Fruit fly (Drosophila melanogaster) whole organism, wandering third instar larva: Measurements from ENCODE around the gene Cmpk.
A peak's percentile ranks its signal among the peaks of the same experiment; 100 is the strongest.

Source experiments
- Abd-B ChIP-seq: fragments of >200 bp; optimal IDR thresholded peaks from 2 replicates; lab custom pipeline; 2017; ENCODE audit warnings: missing biosample characterization, missing genetic modification characterization
- CG32264 ChIP-seq: fragments of 200-800 bp; sonication (Bioruptor generic); optimal IDR thresholded peaks from 2 replicates; lab custom pipeline; 2016; ENCODE audit warnings: missing biosample characterization, missing genetic modification characterization
- CG9705 ChIP-seq: fragments of 200-800 bp; sonication (Bioruptor generic); optimal IDR thresholded peaks from 2 replicates; lab custom pipeline; 2018; ENCODE audit warnings: missing biosample characterization, mild to moderate bottlenecking, missing genetic modification characterization
- CrebA ChIP-seq: fragments of 200-800 bp; sonication (Bioruptor generic); optimal IDR thresholded peaks from 2 replicates; lab custom pipeline; 2016; ENCODE audit warnings: missing biosample characterization, mild to moderate bottlenecking, missing genetic modification characterization, borderline replicate concordance
- Dfd ChIP-seq: fragments of >200 bp; optimal IDR thresholded peaks from 2 replicates; lab custom pipeline; 2017; ENCODE audit warnings: missing biosample characterization, missing genetic modification characterization
- Dif ChIP-seq: fragments of 200-275, 200-300 bp; sonication (Bioruptor generic); optimal IDR thresholded peaks from 2 replicates; lab custom pipeline; 2018; ENCODE audit warnings: missing biosample characterization, missing genetic modification characterization; ENCODE audit not compliant: partially characterized antibody
- GATAd ChIP-seq: sonication (Bioruptor generic); optimal IDR thresholded peaks from 2 replicates; lab custom pipeline; 2016; ENCODE audit warnings: missing biosample characterization, missing genetic modification characterization
- HLH106 ChIP-seq: fragments of 200-800 bp; optimal IDR thresholded peaks from 3 replicates; lab custom pipeline; 2019; ENCODE audit warnings: missing biosample characterization, mild to moderate bottlenecking, missing genetic modification characterization, moderate library complexity
- Hnf4 ChIP-seq: fragments of 200-800 bp; sonication (Bioruptor generic); optimal IDR thresholded peaks from 2 replicates; lab custom pipeline; 2016; ENCODE audit warnings: missing biosample characterization, mild to moderate bottlenecking, missing genetic modification characterization
- Hr78 ChIP-seq: fragments of >200 bp; optimal IDR thresholded peaks from 2 replicates; lab custom pipeline; 2017; ENCODE audit warnings: missing biosample characterization, missing genetic modification characterization
- Hr83 ChIP-seq: fragments of 200-300 bp; sonication (Bioruptor generic); optimal IDR thresholded peaks from 2 replicates; lab custom pipeline; 2016; ENCODE audit warnings: missing biosample characterization, mild to moderate bottlenecking, missing genetic modification characterization, moderate library complexity; ENCODE audit not compliant: poor library complexity, severe bottlenecking
- Jra ChIP-seq: sonication (Bioruptor generic); optimal IDR thresholded peaks from 2 replicates; lab custom pipeline; 2016; ENCODE audit warnings: missing biosample characterization, missing genetic modification characterization
- Mio ChIP-seq: sonication (Bioruptor generic); optimal IDR thresholded peaks from 2 replicates; lab custom pipeline; 2016; ENCODE audit warnings: missing biosample characterization, missing genetic modification characterization
- Myc ChIP-seq: fragments of >200 bp; optimal IDR thresholded peaks from 2 replicates; lab custom pipeline; 2017
- N ChIP-seq: fragments of >200 bp; optimal IDR thresholded peaks from 2 replicates; lab custom pipeline; 2018; ENCODE audit warnings: missing biosample characterization, missing external identifiers, missing genetic modification characterization
- OdsH ChIP-seq: fragments of 200-800 bp; sonication (Bioruptor generic); optimal IDR thresholded peaks from 2 replicates; lab custom pipeline; 2016; ENCODE audit warnings: missing biosample characterization, mild to moderate bottlenecking, missing genetic modification characterization
- Rel ChIP-seq, 2 experiments: fragments of 200-800 bp; sonication (Bioruptor generic) in 1 of 2; optimal IDR thresholded peaks; 2 replicates in 1 of 2; 3 replicates in 1 of 2; lab custom pipeline; 2016 to 2019; ENCODE audit warnings: mild to moderate bottlenecking in 2 of 2, missing biosample characterization in 2 of 2, missing genetic modification characterization in 2 of 2, moderate library complexity in 1 of 2
- Sp1 ChIP-seq: fragments of 200-800 bp; sonication (Bioruptor generic); optimal IDR thresholded peaks from 3 replicates; lab custom pipeline; 2019; ENCODE audit warnings: missing biosample characterization, mild to moderate bottlenecking, missing genetic modification characterization, moderate library complexity
- Vsx2 ChIP-seq: fragments of 200-300, 225-300 bp; sonication (Bioruptor generic); optimal IDR thresholded peaks from 2 replicates; lab custom pipeline; 2018; ENCODE audit warnings: missing biosample characterization, missing genetic modification characterization; ENCODE audit not compliant: partially characterized antibody
- br ChIP-seq: fragments of 200-800 bp; sonication (Bioruptor generic); optimal IDR thresholded peaks from 2 replicates; lab custom pipeline; 2016; ENCODE audit warnings: missing biosample characterization, missing genetic modification characterization
- brk ChIP-seq: fragments of 200-800 bp; sonication (Bioruptor generic); optimal IDR thresholded peaks from 2 replicates; lab custom pipeline; 2016; ENCODE audit warnings: missing biosample characterization, mild to moderate bottlenecking, missing genetic modification characterization
- dl ChIP-seq, 2 experiments: fragments of 175-275, 200-275 bp in 1 of 2; fragments of 200-275 bp in 1 of 2; sonication (Bioruptor generic); optimal IDR thresholded peaks; lab custom pipeline; 2018; ENCODE audit warnings: mild to moderate bottlenecking in 2 of 2, missing biosample characterization in 2 of 2, missing genetic modification characterization in 2 of 2, moderate library complexity in 2 of 2; ENCODE audit not compliant: partially characterized antibody in 2 of 2, insufficient read depth in 1 of 2
- dsf ChIP-seq: sonication (Bioruptor generic); optimal IDR thresholded peaks from 2 replicates; lab custom pipeline; 2016; ENCODE audit warnings: missing biosample characterization, missing genetic modification characterization, borderline replicate concordance
- ey ChIP-seq: fragments of 200-800 bp; sonication (Bioruptor generic); optimal IDR thresholded peaks from 2 replicates; lab custom pipeline; 2016; ENCODE audit warnings: missing biosample characterization, missing genetic modification characterization
- foxo ChIP-seq, 2 experiments: fragments of 200-800 bp; sonication (Bioruptor generic); optimal IDR thresholded peaks; 2 replicates in 1 of 2; 3 replicates in 1 of 2; lab custom pipeline; 2016 to 2017; ENCODE audit warnings: missing biosample characterization in 2 of 2, missing genetic modification characterization in 2 of 2
- fru ChIP-seq: fragments of 200-800 bp; sonication (Bioruptor generic); optimal IDR thresholded peaks from 3 replicates; lab custom pipeline; 2016; ENCODE audit warnings: missing biosample characterization, mild to moderate bottlenecking, missing genetic modification characterization
- h ChIP-seq: fragments of 200-800 bp; sonication (Bioruptor generic); optimal IDR thresholded peaks from 3 replicates; lab custom pipeline; 2016; ENCODE audit warnings: missing biosample characterization, mild to moderate bottlenecking, missing genetic modification characterization
- jim ChIP-seq: fragments of 175-275, 200-325 bp; sonication (Bioruptor generic); optimal IDR thresholded peaks from 2 replicates; lab custom pipeline; 2016; ENCODE audit warnings: missing biosample characterization, mild to moderate bottlenecking, missing genetic modification characterization
- lola ChIP-seq: fragments of >200 bp; optimal IDR thresholded peaks from 2 replicates; lab custom pipeline; 2017; ENCODE audit warnings: missing biosample characterization, missing genetic modification characterization
- pan ChIP-seq: fragments of >200 bp; optimal IDR thresholded peaks from 2 replicates; lab custom pipeline; 2017
- psq ChIP-seq: fragments of 200-800 bp; sonication (Bioruptor generic); optimal IDR thresholded peaks from 3 replicates; lab custom pipeline; 2017; ENCODE audit warnings: missing biosample characterization, mild to moderate bottlenecking, missing genetic modification characterization, moderate library complexity
- rgr ChIP-seq: fragments of 200-800 bp; sonication (Bioruptor generic); optimal IDR thresholded peaks from 3 replicates; lab custom pipeline; 2016; ENCODE audit warnings: missing biosample characterization, mild to moderate bottlenecking, missing genetic modification characterization
- sage ChIP-seq: fragments of 200-800 bp; sonication (Bioruptor generic); optimal IDR thresholded peaks from 2 replicates; lab custom pipeline; 2016; ENCODE audit warnings: missing biosample characterization, mild to moderate bottlenecking, missing genetic modification characterization
- sv ChIP-seq: fragments of 200-800 bp; sonication (Bioruptor generic); optimal IDR thresholded peaks from 3 replicates; lab custom pipeline; 2016; ENCODE audit warnings: missing biosample characterization, missing genetic modification characterization
- tai ChIP-seq: sonication (Bioruptor generic); optimal IDR thresholded peaks from 2 replicates; lab custom pipeline; 2016; ENCODE audit warnings: missing biosample characterization, missing genetic modification characterization
- usp ChIP-seq: fragments of >200 bp; optimal IDR thresholded peaks from 2 replicates; lab custom pipeline; 2017; ENCODE audit warnings: missing biosample characterization, missing genetic modification characterization

The Cmpk gene

DNA sequence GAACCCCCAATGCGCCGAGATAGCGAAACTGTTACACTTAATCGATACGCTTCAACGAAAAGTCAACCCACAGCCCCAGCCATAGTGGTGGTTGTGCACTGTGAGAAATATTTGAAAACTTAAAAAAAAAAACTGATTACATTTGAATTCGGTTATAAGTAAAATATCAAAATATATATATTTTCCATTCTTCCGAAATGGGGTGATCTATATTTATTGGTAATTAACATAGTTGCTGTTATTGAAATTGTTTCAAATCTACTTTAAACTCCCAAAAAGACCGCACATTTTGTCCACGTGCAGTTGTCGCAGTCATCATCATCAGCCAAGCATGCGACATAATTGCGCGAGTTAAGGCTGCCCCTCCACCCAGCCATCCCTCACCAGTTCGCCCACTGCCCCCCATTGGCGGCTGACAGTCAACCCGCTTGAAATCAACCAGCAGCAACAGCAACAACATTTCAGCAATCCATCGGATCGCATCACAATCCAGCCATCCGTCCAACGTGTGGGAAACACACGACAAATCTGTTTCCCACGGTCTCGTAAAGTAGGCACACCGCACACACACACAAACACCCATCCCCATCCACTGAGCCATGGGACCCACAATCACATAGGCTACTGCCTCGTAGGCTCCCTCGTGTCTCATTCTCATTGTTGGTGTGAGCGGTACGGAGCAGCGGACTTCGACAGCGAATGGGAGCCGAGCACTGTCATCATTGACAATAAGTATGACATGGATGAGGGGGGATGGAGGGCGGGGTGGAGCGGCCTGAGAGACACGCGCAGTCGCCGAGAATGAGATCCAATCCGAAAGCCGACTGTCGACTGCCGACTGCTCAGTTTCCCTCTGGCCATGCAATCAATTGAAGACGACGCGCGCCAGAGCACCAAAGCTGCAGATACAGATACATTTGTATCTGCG lies 34.7 kb downstream of the Cmpk start:
- TF ChIP-seq dsf (GFP tag; lab: Kevin White, UChicago) (no peak), sage (GFP tag; lab: Kevin White, UChicago) (peak; percentile 0), foxo (GFP tag; optimal IDR thresholded peaks at IDR 0.05; lab: Kevin White, UChicago) (peak in 1 of 2 experiments; percentile 66), OdsH (peak; percentile 67), Hnf4 (GFP tag; lab: Kevin White, UChicago) (peak; percentile 6), HLH106 (peak; percentile 31), h (peak; percentile 51), fru (GFP tag; lab: Kevin White, UChicago) (peak; percentile 48), rgr (GFP tag; lab: Kevin White, UChicago) (peak; percentile 71), Sp1 (GFP tag; lab: Kevin White, UChicago) (peak; percentile 42), ey (GFP tag; lab: Kevin White, UChicago) (peak; percentile 55), sv (GFP tag; lab: Kevin White, UChicago) (peak; percentile 54), usp (GFP tag; lab: Kevin White, UChicago) (no peak), jim (no peak), Jra (peak; percentile 32), psq (GFP tag; lab: Kevin White, UChicago) (peak; percentile 48), tai (no peak), br (GFP tag; lab: Kevin White, UChicago) (no peak), dl (GFP tag; optimal IDR thresholded peaks at IDR 0.05; lab: Kevin White, UChicago; ENCODE audit: insufficient read depth in 1 of 2, partially characterized antibody in 2 of 2) (peak; percentile 9 to 76), Hr83 (peak; percentile 62), Dif (GFP tag; lab: Kevin White, UChicago) (peak; percentile 75), Myc (lab: Kevin White, UChicago) (no peak), Rel (GFP tag; optimal IDR thresholded peaks at IDR 0.05; lab: Kevin White, UChicago) (peak; percentile 2), Rel (tag; optimal IDR thresholded peaks at IDR 0.05; lab: Kevin White, UChicago) (no peak)

DNA sequence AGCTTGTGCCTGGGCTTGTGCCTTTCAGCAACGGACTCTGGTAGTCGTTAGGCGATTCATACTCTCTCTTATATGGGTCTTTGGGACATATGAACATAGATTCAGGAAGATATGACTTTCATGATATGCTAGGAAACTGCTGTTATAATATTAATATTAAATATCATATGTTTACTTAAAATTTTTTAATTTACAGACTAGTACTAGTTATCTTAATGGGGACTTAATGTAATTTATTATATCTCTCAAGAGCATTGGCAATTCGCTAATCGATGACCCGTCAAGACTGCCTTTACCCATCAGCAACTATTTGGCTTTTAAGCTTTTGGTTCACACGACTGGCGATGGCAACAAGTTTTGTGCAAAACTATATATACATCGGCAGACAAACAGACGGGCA lies 36.0 kb downstream of the Cmpk start:
- peak in 1 of 2 experiments; percentile 5 for TF ChIP-seq foxo (GFP tag; optimal IDR thresholded peaks at IDR 0.05; lab: Kevin White, UChicago)
- TF ChIP-seq Sp1 (GFP tag; lab: Kevin White, UChicago): no peak

- peak; percentile 96 for TF ChIP-seq Hr83
- peak; percentile 83 for TF ChIP-seq Dfd
- peak; percentile 84 for TF ChIP-seq h
- no peak for TF ChIP-seq Hr78 (GFP tag; lab: Kevin White, UChicago)
- TF ChIP-seq tai: peak; percentile 76
- no peak for TF ChIP-seq Mio (GFP tag; lab: Kevin White, UChicago)
- TF ChIP-seq rgr (GFP tag; lab: Kevin White, UChicago): peak; percentile 87
- TF ChIP-seq Dif (GFP tag; lab: Kevin White, UChicago): peak; percentile 2
- TF ChIP-seq lola (GFP tag; lab: Kevin White, UChicago): no peak
- peak in 1 of 2 experiments; percentile 93 for TF ChIP-seq foxo (GFP tag; optimal IDR thresholded peaks at IDR 0.05; lab: Kevin White, UChicago)
- TF ChIP-seq br (GFP tag; lab: Kevin White, UChicago): peak; percentile 74
- TF ChIP-seq CG32264 (GFP tag; lab: Kevin White, UChicago): no peak
- no peak for TF ChIP-seq usp (GFP tag; lab: Kevin White, UChicago)
- peak; percentile 17 for TF ChIP-seq Vsx2
- peak; percentile 49 for TF ChIP-seq jim
- TF ChIP-seq OdsH: peak; percentile 93
- peak; percentile 90 for TF ChIP-seq fru (GFP tag; lab: Kevin White, UChicago)
- peak; percentile 41 for TF ChIP-seq sv (GFP tag; lab: Kevin White, UChicago)
- TF ChIP-seq ey (GFP tag; lab: Kevin White, UChicago): peak; percentile 63
- TF ChIP-seq HLH106: peak; percentile 94
- no peak for TF ChIP-seq dl (GFP tag; optimal IDR thresholded peaks at IDR 0.05; lab: Kevin White, UChicago; ENCODE audit: insufficient read depth in 1 of 2, partially characterized antibody in 2 of 2)
- TF ChIP-seq CrebA: no peak
- peak; percentile 98 for TF ChIP-seq Sp1 (GFP tag; lab: Kevin White, UChicago)
- TF ChIP-seq brk: peak; percentile 79
- TF ChIP-seq N: no peak
- peak; percentile 90 for TF ChIP-seq CG9705 (GFP tag; lab: Kevin White, UChicago)
- TF ChIP-seq Rel (GFP tag; optimal IDR thresholded peaks at IDR 0.05; lab: Kevin White, UChicago): peak; percentile 75
- peak; percentile 53 for TF ChIP-seq Rel (tag; optimal IDR thresholded peaks at IDR 0.05; lab: Kevin White, UChicago)
- TF ChIP-seq GATAd (GFP tag; lab: Kevin White, UChicago): no peak
- TF ChIP-seq dsf (GFP tag; lab: Kevin White, UChicago): peak; percentile 52
- TF ChIP-seq Abd-B (GFP tag; lab: Kevin White, UChicago): no peak
- TF ChIP-seq pan: no peak
- peak; percentile 36 for TF ChIP-seq sage (GFP tag; lab: Kevin White, UChicago)
- TF ChIP-seq Hnf4 (GFP tag; lab: Kevin White, UChicago): peak; percentile 77
- peak; percentile 95 for TF ChIP-seq psq (GFP tag; lab: Kevin White, UChicago)
- peak; percentile 58 for TF ChIP-seq Jra
- TF ChIP-seq Myc (lab: Kevin White, UChicago): no peak
Measured at dm6 chr3R:26017771-26018731, 37.2 kb downstream of the Cmpk start.
